Fruit fly (Drosophila melanogaster) whole organism, prepupa: ENCODE measurements around the gene Axn.

ENCODE experiments used
- CG10631 ChIP-seq: fragments of 200-800 bp; sonication (Bioruptor generic); optimal IDR thresholded peaks from 2 replicates; lab custom pipeline; 2016; ENCODE audit warnings: missing biosample characterization, missing genetic modification characterization
- CG11294 ChIP-seq: fragments of 200-800 bp; sonication (Bioruptor generic); IDR thresholded peaks from 2 replicates; pipeline ENCODE4 v1.3.6; 2022; ENCODE audit warnings: missing biosample characterization, missing genetic modification characterization
- CG11762 ChIP-seq: fragments of 200-800 bp; sonication (Bioruptor generic); optimal IDR thresholded peaks from 3 replicates; lab custom pipeline; 2016; ENCODE audit warnings: missing biosample characterization, missing genetic modification characterization; ENCODE audit not compliant: insufficient read depth
- CG15336 ChIP-seq: fragments of 200-800 bp; sonication (Bioruptor generic); IDR thresholded peaks from 2 replicates; pipeline ENCODE4 v1.3.6; 2022; ENCODE audit warnings: missing biosample characterization, missing genetic modification characterization
- CG1621 ChIP-seq: fragments of 200-800 bp; sonication (Bioruptor generic); optimal IDR thresholded peaks from 3 replicates; lab custom pipeline; 2018; ENCODE audit warnings: missing biosample characterization, mild to moderate bottlenecking, missing genetic modification characterization
- CG16779 ChIP-seq: fragments of 200-800 bp; sonication (Bioruptor generic); optimal IDR thresholded peaks from 3 replicates; lab custom pipeline; 2017; ENCODE audit warnings: missing biosample characterization, mild to moderate bottlenecking, missing genetic modification characterization
- CG31627 ChIP-seq: fragments of 200-800 bp; sonication (Bioruptor generic); optimal IDR thresholded peaks from 3 replicates; lab custom pipeline; 2016; ENCODE audit warnings: missing biosample characterization, missing genetic modification characterization
- CG32006 ChIP-seq: fragments of 200-800 bp; sonication (Bioruptor generic); optimal IDR thresholded peaks from 3 replicates; lab custom pipeline; 2017; ENCODE audit warnings: missing biosample characterization, mild to moderate bottlenecking, missing genetic modification characterization
- CG4318 ChIP-seq: fragments of 200-800 bp; sonication (Bioruptor generic); optimal IDR thresholded peaks from 3 replicates; lab custom pipeline; 2017; ENCODE audit warnings: missing biosample characterization, mild to moderate bottlenecking, missing genetic modification characterization
- CG6163 ChIP-seq: fragments of 200-800 bp; sonication (Bioruptor generic); IDR thresholded peaks from 3 replicates; pipeline ENCODE4 v1.3.6; 2022; ENCODE audit warnings: missing biosample characterization, missing genetic modification characterization
- CG6276 ChIP-seq: fragments of 200-800 bp; sonication (Bioruptor generic); optimal IDR thresholded peaks from 2 replicates; lab custom pipeline; 2017; ENCODE audit warnings: missing biosample characterization, mild to moderate bottlenecking, missing genetic modification characterization
- CG6792 ChIP-seq: fragments of 200-800 bp; sonication (Bioruptor generic); optimal IDR thresholded peaks from 3 replicates; lab custom pipeline; 2016; ENCODE audit warnings: missing biosample characterization, missing genetic modification characterization
- CG7368 ChIP-seq: fragments of 200-800 bp; sonication (Bioruptor generic); optimal IDR thresholded peaks from 3 replicates; lab custom pipeline; 2016; ENCODE audit warnings: missing biosample characterization, missing genetic modification characterization
- CG8319 ChIP-seq: fragments of 200-800 bp; sonication (Bioruptor generic); optimal IDR thresholded peaks from 3 replicates; lab custom pipeline; 2016; ENCODE audit warnings: missing biosample characterization, missing genetic modification characterization
- CG8632 ChIP-seq: fragments of 200-800 bp; sonication (Bioruptor generic); optimal IDR thresholded peaks from 3 replicates; lab custom pipeline; 2016; ENCODE audit warnings: missing biosample characterization, missing genetic modification characterization
- Eip75B ChIP-seq: fragments of 200-800 bp; sonication (Bioruptor generic); optimal IDR thresholded peaks from 3 replicates; lab custom pipeline; 2016; ENCODE audit warnings: missing biosample characterization, missing genetic modification characterization
- Ets21C ChIP-seq: fragments of 200-800 bp; sonication (Bioruptor generic); optimal IDR thresholded peaks from 3 replicates; lab custom pipeline; 2016; ENCODE audit warnings: missing biosample characterization, missing genetic modification characterization
- Ets96B ChIP-seq: fragments of 200-800 bp; optimal IDR thresholded peaks from 2 replicates; lab custom pipeline; 2019; ENCODE audit warnings: missing biosample characterization, mild to moderate bottlenecking, missing genetic modification characterization, moderate library complexity
- Hr39 ChIP-seq: fragments of 200-800 bp; sonication (Bioruptor generic); optimal IDR thresholded peaks from 2 replicates; lab custom pipeline; 2016; ENCODE audit warnings: missing biosample characterization, missing genetic modification characterization
- Hr4 ChIP-seq: fragments of 200-800 bp; sonication (Bioruptor generic); optimal IDR thresholded peaks from 3 replicates; lab custom pipeline; 2016; ENCODE audit warnings: missing biosample characterization, missing genetic modification characterization
- OdsH ChIP-seq: fragments of 200-800 bp; sonication (Bioruptor generic); optimal IDR thresholded peaks from 3 replicates; lab custom pipeline; 2016; ENCODE audit warnings: missing biosample characterization, missing genetic modification characterization
- Sox102F ChIP-seq: fragments of 200-800 bp; sonication (Bioruptor generic); optimal IDR thresholded peaks from 2 replicates; lab custom pipeline; 2016; ENCODE audit warnings: missing biosample characterization, mild to moderate bottlenecking, missing genetic modification characterization
- achi ChIP-seq: fragments of 200-800 bp; sonication (Bioruptor generic); optimal IDR thresholded peaks from 3 replicates; lab custom pipeline; 2016; ENCODE audit warnings: missing biosample characterization, missing genetic modification characterization
- cyc ChIP-seq: fragments of 200-800 bp; sonication (Bioruptor generic); optimal IDR thresholded peaks from 3 replicates; lab custom pipeline; 2016; ENCODE audit warnings: missing biosample characterization, missing genetic modification characterization
- dac ChIP-seq: fragments of 200-800 bp; sonication (Bioruptor generic); optimal IDR thresholded peaks from 2 replicates; lab custom pipeline; 2017; ENCODE audit warnings: missing biosample characterization, mild to moderate bottlenecking, missing genetic modification characterization
- esn ChIP-seq: fragments of 200-800 bp; sonication (Bioruptor generic); optimal IDR thresholded peaks from 2 replicates; lab custom pipeline; 2016; ENCODE audit warnings: missing biosample characterization, mild to moderate bottlenecking, missing genetic modification characterization, moderate library complexity
- net ChIP-seq: fragments of 200-800 bp; sonication (Bioruptor generic); optimal IDR thresholded peaks from 3 replicates; lab custom pipeline; 2016; ENCODE audit warnings: missing biosample characterization, missing genetic modification characterization
- pdm3 ChIP-seq: fragments of 200-800 bp; sonication (Bioruptor generic); optimal IDR thresholded peaks from 3 replicates; lab custom pipeline; 2016; ENCODE audit warnings: missing biosample characterization, missing genetic modification characterization
- salr ChIP-seq, 2 experiments: fragments of 200-800 bp; sonication (Bioruptor generic); optimal IDR thresholded peaks; 3 replicates each; lab custom pipeline; 2016 to 2018; ENCODE audit warnings: missing biosample characterization in 2 of 2, missing genetic modification characterization in 2 of 2, mild to moderate bottlenecking in 1 of 2
- spab ChIP-seq: fragments of 200-800 bp; sonication (Bioruptor generic); optimal IDR thresholded peaks from 2 replicates; lab custom pipeline; 2017; ENCODE audit warnings: missing biosample characterization, mild to moderate bottlenecking, missing genetic modification characterization, missing genetic modification reagents
- vri ChIP-seq: fragments of 200-800 bp; sonication (Bioruptor generic); optimal IDR thresholded peaks from 3 replicates; lab custom pipeline; 2016; ENCODE audit warnings: missing biosample characterization, mild to moderate bottlenecking, missing genetic modification characterization

The Axn gene

DNA sequence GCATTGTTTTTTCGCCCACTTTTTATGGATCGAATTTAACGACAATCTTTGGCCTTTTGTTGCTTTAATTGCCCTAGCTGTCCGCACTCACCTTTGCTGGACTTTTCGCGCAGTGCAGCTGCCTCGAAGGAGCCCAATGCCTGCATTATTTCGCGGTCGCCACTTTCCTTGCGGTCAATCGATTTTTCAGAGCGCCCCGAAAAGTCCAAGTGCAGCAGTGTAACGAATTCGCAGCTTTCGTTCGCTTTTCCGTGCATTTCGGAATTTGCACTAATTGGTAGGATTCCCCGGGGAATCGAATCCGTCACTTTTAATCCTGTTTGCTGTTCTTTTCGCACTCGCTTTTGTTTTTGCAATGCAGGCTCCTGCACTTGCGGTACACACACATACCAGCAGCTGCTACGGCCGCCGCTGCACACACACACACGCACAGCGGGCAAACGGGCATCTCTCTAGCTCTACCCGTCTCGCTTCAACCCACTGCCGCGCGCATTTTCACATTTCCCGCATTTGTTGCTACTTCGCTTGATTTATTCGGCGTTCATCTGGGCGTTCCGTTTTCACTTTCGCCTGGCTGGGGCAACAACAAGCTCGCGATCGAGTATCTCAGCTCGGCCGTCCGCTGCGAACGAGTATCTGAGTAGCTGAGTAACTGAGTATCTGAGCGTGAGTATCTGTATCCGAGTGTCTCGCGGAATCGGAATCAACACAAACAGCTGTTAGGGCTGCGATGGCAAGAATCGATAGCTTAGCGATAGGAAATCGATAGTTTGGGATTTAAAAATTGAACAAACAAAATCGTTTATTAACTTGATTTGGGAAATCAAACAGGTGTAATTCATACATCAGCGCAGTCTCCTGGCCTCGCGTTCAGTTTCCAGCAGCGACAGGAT is 837 bp upstream of the Axn start, which contains the start of gene Mgat2 (continued):
- TF ChIP-seq CG6792, result no peak
- no peak for TF ChIP-seq net
- TF ChIP-seq CG11294 (GFP tag; lab: Robert Waterston, UW), result no peak
- TF ChIP-seq CG8319, result no peak
- no peak for TF ChIP-seq CG6276 (GFP tag; lab: Kevin White, UChicago)
- TF ChIP-seq esn, result peak; percentile 54
- TF ChIP-seq CG8632 (GFP tag; lab: Kevin White, UChicago), result no peak

DNA sequence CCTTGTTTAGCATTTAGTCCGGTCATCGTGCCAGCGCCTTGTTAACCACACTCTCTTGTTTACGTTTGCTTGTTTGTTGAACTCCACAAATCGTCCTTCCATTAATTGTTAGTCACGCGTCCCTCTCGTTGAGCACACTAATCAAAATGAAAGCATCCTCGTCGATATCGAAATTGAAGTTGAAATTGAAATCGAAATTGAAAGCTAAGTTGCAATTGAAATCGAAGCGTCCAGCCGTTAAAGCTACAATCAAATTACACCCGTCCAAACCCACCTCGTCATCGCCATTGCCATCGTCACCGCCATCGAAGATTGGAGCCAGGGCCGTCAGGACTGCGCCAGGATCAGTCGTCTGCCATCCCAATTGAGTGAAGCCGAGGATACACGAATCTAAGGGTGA is 803 bp downstream of the Axn start:
- TF ChIP-seq cyc (GFP tag; lab: Kevin White, UChicago), result no peak
- TF ChIP-seq CG11762 (GFP tag; lab: Kevin White, UChicago), result no peak
- TF ChIP-seq achi (GFP tag; lab: Kevin White, UChicago), result no peak
- TF ChIP-seq Ets21C, result no peak
- TF ChIP-seq CG15336, result no peak
- TF ChIP-seq CG6163 (GFP tag; lab: Robert Waterston, UW), result no peak

DNA sequence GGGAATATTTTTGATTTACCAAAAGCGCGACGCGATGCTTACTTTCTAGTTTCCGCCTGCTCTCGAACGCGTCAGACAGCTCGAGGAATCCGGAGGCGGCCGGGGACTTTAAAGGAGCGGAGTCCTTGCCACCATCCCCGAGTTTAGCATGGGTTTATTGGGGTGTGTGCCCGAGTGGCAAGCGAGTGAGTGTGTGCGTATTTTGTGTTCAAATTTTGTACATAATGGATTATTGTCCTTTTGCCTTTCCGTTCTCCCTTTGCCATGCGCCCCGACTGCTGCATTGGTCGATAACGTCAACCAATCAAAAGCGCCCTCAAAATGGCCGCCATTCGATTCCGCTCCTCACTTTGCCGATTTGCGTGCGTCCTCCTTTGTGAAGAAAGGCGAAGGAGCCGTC is 7.4 kb downstream of the Axn start:
- TF ChIP-seq CG7368 (no peak), salr (GFP tag; optimal IDR thresholded peaks at IDR 0.05; lab: Kevin White, UChicago) (no peak), dac (GFP tag; lab: Kevin White, UChicago) (no peak), Sox102F (GFP tag; lab: Kevin White, UChicago) (no peak)
- TF ChIP-seq, all 60 proteins: peak for 0

DNA sequence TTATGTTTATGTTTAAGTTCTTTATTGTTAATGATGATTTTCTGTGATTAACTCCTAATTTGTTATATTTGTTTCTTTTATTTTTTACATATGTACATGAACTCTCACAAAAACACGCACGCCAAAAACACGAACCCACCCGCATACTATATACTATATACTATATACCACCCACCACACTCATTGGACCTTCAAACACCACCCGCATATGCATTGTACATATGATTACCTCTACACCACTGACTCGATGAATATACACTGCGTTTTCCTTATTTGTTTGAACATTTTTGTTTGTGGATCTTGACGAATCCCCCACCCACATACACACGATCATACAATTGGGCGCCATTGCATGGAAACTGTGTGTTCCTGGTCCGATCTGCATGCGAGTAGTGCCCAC is 9.6 kb downstream of the Axn start:
- TF ChIP-seq Eip75B, result no peak
- no peak for TF ChIP-seq pdm3 (GFP tag; lab: Kevin White, UChicago)
- TF ChIP-seq CG7368, result no peak
- no peak for TF ChIP-seq OdsH (GFP tag; lab: Kevin White, UChicago)

- TF ChIP-seq CG15336, result no peak
- TF ChIP-seq CG4318, result no peak
- TF ChIP-seq Ets21C, result no peak
- TF ChIP-seq Hr4 (GFP tag; lab: Kevin White, UChicago), result no peak
- no peak for TF ChIP-seq Ets96B
- no peak for TF ChIP-seq CG1621
- TF ChIP-seq cyc (GFP tag; lab: Kevin White, UChicago), result no peak
- no peak for TF ChIP-seq net
- no peak for TF ChIP-seq OdsH (GFP tag; lab: Kevin White, UChicago)
- no peak for TF ChIP-seq CG16779 (tag; lab: Kevin White, UChicago)
- no peak for TF ChIP-seq CG31627 (GFP tag; lab: Kevin White, UChicago)
- no peak for TF ChIP-seq spab (GFP tag; lab: Kevin White, UChicago)
- TF ChIP-seq achi (GFP tag; lab: Kevin White, UChicago), result no peak
- TF ChIP-seq esn, result no peak
- no peak for TF ChIP-seq CG32006
- no peak for TF ChIP-seq CG6163 (GFP tag; lab: Robert Waterston, UW)
- TF ChIP-seq Hr39 (GFP tag; lab: Kevin White, UChicago), result no peak
Measured at dm6 chr3R:30036609-30037008, 14.0 kb downstream of the Axn start, which contains the start of gene ZIPIC. TSS of gene ZIPIC (minus strand) at chr3R:30036870.

DNA sequence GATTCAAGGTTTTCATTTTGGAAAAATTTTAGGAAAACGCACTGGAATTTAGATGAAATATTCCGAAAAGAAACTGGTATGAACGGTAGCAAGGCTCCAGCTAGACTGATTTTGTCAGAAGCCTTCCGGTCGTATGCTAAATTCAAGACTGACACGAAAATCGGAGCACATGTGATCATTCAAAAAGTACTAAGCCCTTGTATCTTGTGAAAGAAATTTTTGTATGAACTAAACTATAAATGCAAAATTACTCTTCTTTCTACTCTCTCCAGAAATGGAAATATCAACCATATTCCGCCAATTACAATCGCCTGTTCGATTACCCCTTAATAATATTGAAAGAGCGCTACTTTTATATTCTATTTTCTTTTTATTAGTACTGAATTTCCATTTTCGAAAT is 15.0 kb downstream of the Axn start, which contains the start of gene ocn:
Gene ocn (minus strand): TSS at position 101 of the 400 bp plus-strand sequence.
- TF ChIP-seq vri (GFP tag; lab: Kevin White, UChicago) (no peak), CG10631 (GFP tag; lab: Kevin White, UChicago) (no peak), CG32006 (no peak), Ets96B (no peak)
